Worm (Caenorhabditis elegans): ENCODE results near the gene H13N06.7.

ce11 chrX:15535190-15535636 lies 32.3 kb downstream of the H13N06.7 start:
- TF ChIP-seq ets-7 (tag; optimal IDR thresholded peaks at IDR 0.05): no peak
- no peak for TF ChIP-seq ama-1 (optimal IDR thresholded peaks at IDR 0.05)
- no peak for TF ChIP-seq flt-1 (GFP tag; IDR thresholded peaks at IDR 0.05)
- TF ChIP-seq tbx-11 (GFP tag; IDR thresholded peaks at IDR 0.05): no peak
- TF ChIP-seq B0310.2 (tag; optimal IDR thresholded peaks at IDR 0.05): no peak
- no peak for TF ChIP-seq pes-1 (GFP tag; IDR thresholded peaks at IDR 0.05)
- peak; percentile 64 for TF ChIP-seq hmg-4 (GFP tag; optimal IDR thresholded peaks at IDR 0.05)
- no peak for TF ChIP-seq hmbx-1 (tag; optimal IDR thresholded peaks at IDR 0.05)

All from whole organism, early embryonic.